Fruit fly (Drosophila melanogaster) whole organism, embryonic: Measurements from ENCODE around the gene Atu.
A peak's percentile ranks its signal among the peaks of the same experiment; 100 is the strongest.

Source experiments
- ATbp ChIP-seq: fragments of 200-800 bp; sonication (Bioruptor generic); optimal IDR thresholded peaks from 2 replicates; lab custom pipeline; 2017; ENCODE audit warnings: missing biosample characterization, mild to moderate bottlenecking, missing genetic modification characterization, missing genetic modification reagents
- C15 ChIP-seq: fragments of 200-800 bp; sonication (Bioruptor generic); IDR thresholded peaks from 3 replicates; pipeline ENCODE4 v1.3.6; 2022; ENCODE audit warnings: missing biosample characterization, missing genetic modification characterization
- CG10267 ChIP-seq: fragments of 200-800 bp; sonication (Bioruptor generic); optimal IDR thresholded peaks from 2 replicates; lab custom pipeline; 2018; ENCODE audit warnings: missing biosample characterization, mild to moderate bottlenecking, missing genetic modification characterization, moderate library complexity
- CG11504 ChIP-seq: fragments of 200-800 bp; sonication (Bioruptor generic); optimal IDR thresholded peaks from 3 replicates; lab custom pipeline; 2019; ENCODE audit warnings: missing biosample characterization, mild to moderate bottlenecking, missing genetic modification characterization, moderate library complexity
- CG13424 ChIP-seq: fragments of 200-800 bp; sonication (Bioruptor generic); optimal IDR thresholded peaks from 2 replicates; lab custom pipeline; 2019; ENCODE audit warnings: missing biosample characterization, mild to moderate bottlenecking, missing genetic modification characterization, moderate library complexity
- CG14441 ChIP-seq: fragments of 200-800 bp; sonication (Bioruptor generic); IDR thresholded peaks from 2 replicates; pipeline ENCODE4 v1.3.6; 2022; ENCODE audit warnings: missing biosample characterization, missing genetic modification characterization
- CG15011 ChIP-seq: fragments of 200-800 bp; sonication (Bioruptor generic); optimal IDR thresholded peaks from 3 replicates; lab custom pipeline; 2018; ENCODE audit warnings: missing biosample characterization, mild to moderate bottlenecking, missing genetic modification characterization
- CG16863 ChIP-seq: fragments of 200-800 bp; sonication (Bioruptor generic); optimal IDR thresholded peaks from 3 replicates; lab custom pipeline; 2016; ENCODE audit warnings: missing biosample characterization, missing genetic modification characterization
- CG17385 ChIP-seq: fragments of 200-800 bp; sonication (Bioruptor generic); optimal IDR thresholded peaks from 3 replicates; lab custom pipeline; 2018; ENCODE audit warnings: missing biosample characterization, mild to moderate bottlenecking, missing genetic modification characterization
- CG17568 ChIP-seq: fragments of 200-800 bp; sonication (Bioruptor generic); optimal IDR thresholded peaks from 2 replicates; lab custom pipeline; 2018; ENCODE audit warnings: missing biosample characterization, mild to moderate bottlenecking, missing genetic modification characterization, moderate library complexity
- CG2116 ChIP-seq: fragments of 200-800 bp; sonication (Bioruptor generic); optimal IDR thresholded peaks from 3 replicates; lab custom pipeline; 2018; ENCODE audit warnings: missing biosample characterization, mild to moderate bottlenecking, missing genetic modification characterization
- CG31224 ChIP-seq: fragments of 200-800 bp; sonication (Bioruptor generic); IDR thresholded peaks from 2 replicates; pipeline ENCODE4 v1.3.6; 2022; ENCODE audit warnings: missing biosample characterization, missing genetic modification characterization
- CG32532 ChIP-seq: fragments of 200-800 bp; sonication (Bioruptor generic); IDR thresholded peaks from 2 replicates; pipeline ENCODE4 v1.3.6; 2022; ENCODE audit warnings: missing biosample characterization, missing genetic modification characterization
- CG3407 ChIP-seq: fragments of 200-800 bp; sonication (Bioruptor generic); optimal IDR thresholded peaks from 2 replicates; lab custom pipeline; 2018; ENCODE audit warnings: missing biosample characterization, mild to moderate bottlenecking, missing genetic modification characterization
- CG4360 ChIP-seq: fragments of 200-800 bp; sonication (Bioruptor generic); IDR thresholded peaks from 2 replicates; pipeline ENCODE4 v1.3.6; 2022; ENCODE audit warnings: missing biosample characterization, missing genetic modification characterization
- CG4404 ChIP-seq: fragments of 200-800 bp; sonication (Bioruptor generic); IDR thresholded peaks from 2 replicates; pipeline ENCODE4 v1.3.6; 2022; ENCODE audit warnings: missing biosample characterization, missing genetic modification characterization
- CG4730 ChIP-seq: fragments of 200-800 bp; sonication (Bioruptor generic); IDR thresholded peaks from 2 replicates; pipeline ENCODE4 v1.3.6; 2022; ENCODE audit warnings: missing biosample characterization, missing genetic modification characterization
- CG7745 ChIP-seq: fragments of 200-800 bp; sonication (Bioruptor generic); optimal IDR thresholded peaks from 2 replicates; lab custom pipeline; 2018; ENCODE audit warnings: missing biosample characterization, mild to moderate bottlenecking, missing genetic modification characterization, moderate library complexity
- CG7839 ChIP-seq: fragments of 200-800 bp; sonication (Bioruptor generic); optimal IDR thresholded peaks from 3 replicates; lab custom pipeline; 2018; ENCODE audit warnings: missing biosample characterization, mild to moderate bottlenecking, missing genetic modification characterization, moderate library complexity
- CG8290 ChIP-seq, 3 experiments: fragments of 200-800 bp; sonication (Bioruptor generic); optimal IDR thresholded peaks; 2 replicates each; lab custom pipeline; 2016 to 2019; ENCODE audit warnings: missing biosample characterization in 3 of 3, missing genetic modification characterization in 3 of 3, mild to moderate bottlenecking in 2 of 3, moderate library complexity in 1 of 3
- Dip2 ChIP-seq: fragments of 200-800 bp; sonication (Bioruptor generic); IDR thresholded peaks from 2 replicates; pipeline ENCODE4 v1.3.6; 2022; ENCODE audit warnings: missing biosample characterization, missing genetic modification characterization
- E2f2 ChIP-seq: fragments of 200-800 bp; sonication (Bioruptor generic); IDR thresholded peaks from 2 replicates; pipeline ENCODE4 v1.3.6; 2022; ENCODE audit warnings: missing biosample characterization, missing genetic modification characterization
- Hmr ChIP-seq: fragments of 200-800 bp; sonication (Bioruptor generic); optimal IDR thresholded peaks from 3 replicates; lab custom pipeline; 2017; ENCODE audit warnings: mild to moderate bottlenecking, missing biosample characterization, missing genetic modification reagents, missing genetic modification characterization
- MESR4 ChIP-seq: fragments of 200-800 bp; sonication (Bioruptor generic); optimal IDR thresholded peaks from 2 replicates; lab custom pipeline; 2018; ENCODE audit warnings: missing biosample characterization, mild to moderate bottlenecking, missing genetic modification characterization, moderate library complexity
- Nf-YB ChIP-seq: fragments of 200-800 bp; sonication (Bioruptor generic); optimal IDR thresholded peaks from 3 replicates; lab custom pipeline; 2019; ENCODE audit warnings: missing biosample characterization, mild to moderate bottlenecking, missing genetic modification characterization, moderate library complexity
- Opbp ChIP-seq: fragments of 200-800 bp; sonication (Bioruptor generic); IDR thresholded peaks from 3 replicates; pipeline ENCODE4 v1.3.6; 2022; ENCODE audit warnings: missing biosample characterization, missing genetic modification characterization; ENCODE audit not compliant: partially characterized antibody
- Ptx1 ChIP-seq: fragments of 200-800 bp; sonication (Bioruptor generic); IDR thresholded peaks from 2 replicates; pipeline ENCODE4 v1.3.6; 2022; ENCODE audit warnings: missing biosample characterization, missing genetic modification characterization
- Rfx ChIP-seq: fragments of 200-800 bp; sonication (Bioruptor generic); IDR thresholded peaks from 2 replicates; pipeline ENCODE4 v1.3.6; 2022; ENCODE audit warnings: missing biosample characterization, missing genetic modification characterization
- YL-1 ChIP-seq: fragments of 200-800 bp; sonication (Bioruptor generic); optimal IDR thresholded peaks from 3 replicates; lab custom pipeline; 2017; ENCODE audit warnings: missing biosample characterization, mild to moderate bottlenecking, missing genetic modification characterization
- amos ChIP-seq: fragments of 200-800 bp; sonication (Bioruptor generic); IDR thresholded peaks from 2 replicates; pipeline ENCODE4 v1.3.6; 2022; ENCODE audit warnings: missing biosample characterization, missing genetic modification characterization; ENCODE audit not compliant: partially characterized antibody
- aop ChIP-seq: fragments of 200-800 bp; sonication (Bioruptor generic); IDR thresholded peaks from 2 replicates; pipeline ENCODE4 v1.3.6; 2022; ENCODE audit warnings: missing biosample characterization, missing genetic modification characterization
- bbx ChIP-seq: fragments of 200-800 bp; sonication (Bioruptor generic); IDR thresholded peaks from 2 replicates; pipeline ENCODE4 v1.3.6; 2022; ENCODE audit warnings: missing biosample characterization, missing genetic modification characterization; ENCODE audit not compliant: partially characterized antibody
- btn ChIP-seq: fragments of 200-800 bp; sonication (Bioruptor generic); optimal IDR thresholded peaks from 2 replicates; lab custom pipeline; 2016; ENCODE audit warnings: missing biosample characterization, missing genetic modification characterization
- cad ChIP-seq: fragments of >200 bp; optimal IDR thresholded peaks from 2 replicates; lab custom pipeline; 2017; ENCODE audit warnings: missing biosample characterization, missing genetic modification characterization
- cato ChIP-seq: fragments of 200-800 bp; sonication (Bioruptor generic); optimal IDR thresholded peaks from 2 replicates; lab custom pipeline; 2016; ENCODE audit warnings: missing biosample characterization, missing genetic modification characterization, borderline replicate concordance
- chif ChIP-seq, 2 experiments: fragments of 200-800 bp; sonication (Bioruptor generic); optimal IDR thresholded peaks; 3 replicates each; lab custom pipeline; 2016; ENCODE audit warnings: missing biosample characterization in 2 of 2, missing genetic modification characterization in 2 of 2
- dmrt11E ChIP-seq: fragments of 200-800 bp; sonication (Bioruptor generic); optimal IDR thresholded peaks from 3 replicates; lab custom pipeline; 2018; ENCODE audit warnings: missing biosample characterization, mild to moderate bottlenecking, missing genetic modification characterization, moderate library complexity
- emc ChIP-seq: fragments of 200-800 bp; sonication (Bioruptor generic); optimal IDR thresholded peaks from 2 replicates; lab custom pipeline; 2016; ENCODE audit warnings: missing biosample characterization, missing genetic modification characterization
- en ChIP-seq: fragments of 200-800 bp; sonication (Bioruptor generic); optimal IDR thresholded peaks from 2 replicates; lab custom pipeline; 2016; ENCODE audit warnings: missing biosample characterization, missing genetic modification characterization
- gro ChIP-seq: fragments of 200-800 bp; sonication (Bioruptor generic); optimal IDR thresholded peaks from 2 replicates; lab custom pipeline; 2016; ENCODE audit warnings: missing biosample characterization, missing genetic modification characterization
- hb ChIP-seq: fragments of 200-800 bp; sonication (Bioruptor generic); IDR thresholded peaks from 3 replicates; pipeline ENCODE4 v1.3.6; 2022; ENCODE audit warnings: missing biosample characterization, missing genetic modification characterization; ENCODE audit not compliant: partially characterized antibody
- hbn ChIP-seq: fragments of 200-800 bp; sonication (Bioruptor generic); IDR thresholded peaks from 2 replicates; pipeline ENCODE4 v1.3.6; 2022; ENCODE audit warnings: missing biosample characterization, missing genetic modification characterization; ENCODE audit not compliant: partially characterized antibody
- ind ChIP-seq: fragments of 200-800 bp; sonication (Bioruptor generic); optimal IDR thresholded peaks from 3 replicates; lab custom pipeline; 2016; ENCODE audit warnings: missing biosample characterization, missing genetic modification characterization
- inv ChIP-seq: fragments of 200-800 bp; sonication (Bioruptor generic); IDR thresholded peaks from 2 replicates; pipeline ENCODE4 v1.3.6; 2022; ENCODE audit warnings: missing biosample characterization, missing genetic modification characterization; ENCODE audit not compliant: partially characterized antibody
- psq ChIP-seq: fragments of 200-800 bp; sonication (Bioruptor generic); optimal IDR thresholded peaks from 2 replicates; lab custom pipeline; 2017; ENCODE audit warnings: missing biosample characterization, missing genetic modification characterization
- slbo ChIP-seq: fragments of 200-800 bp; sonication (Bioruptor generic); IDR thresholded peaks from 2 replicates; pipeline ENCODE4 v1.3.6; 2022; ENCODE audit warnings: missing biosample characterization, missing genetic modification characterization
- sr ChIP-seq: fragments of 200-800 bp; sonication (Bioruptor generic); IDR thresholded peaks from 3 replicates; pipeline ENCODE4 v1.3.6; 2022; ENCODE audit warnings: missing biosample characterization, missing genetic modification characterization
- ssp ChIP-seq: fragments of 200-800 bp; sonication (Bioruptor generic); IDR thresholded peaks from 2 replicates; pipeline ENCODE4 v1.3.6; 2022; ENCODE audit warnings: missing biosample characterization, missing genetic modification characterization
- tap ChIP-seq: fragments of 200-800 bp; optimal IDR thresholded peaks from 3 replicates; lab custom pipeline; 2019; ENCODE audit warnings: missing biosample characterization, mild to moderate bottlenecking, missing genetic modification characterization, moderate library complexity
- tio ChIP-seq: fragments of 200-800 bp; sonication (Bioruptor generic); optimal IDR thresholded peaks from 2 replicates; lab custom pipeline; 2017; ENCODE audit warnings: missing biosample characterization, missing genetic modification characterization, inconsistent platforms
- zfh1 ChIP-seq: fragments of 200-800 bp; sonication (Bioruptor generic); IDR thresholded peaks from 3 replicates; pipeline ENCODE4 v1.3.6; 2022; ENCODE audit warnings: missing biosample characterization, missing genetic modification characterization

The Atu gene

DNA sequence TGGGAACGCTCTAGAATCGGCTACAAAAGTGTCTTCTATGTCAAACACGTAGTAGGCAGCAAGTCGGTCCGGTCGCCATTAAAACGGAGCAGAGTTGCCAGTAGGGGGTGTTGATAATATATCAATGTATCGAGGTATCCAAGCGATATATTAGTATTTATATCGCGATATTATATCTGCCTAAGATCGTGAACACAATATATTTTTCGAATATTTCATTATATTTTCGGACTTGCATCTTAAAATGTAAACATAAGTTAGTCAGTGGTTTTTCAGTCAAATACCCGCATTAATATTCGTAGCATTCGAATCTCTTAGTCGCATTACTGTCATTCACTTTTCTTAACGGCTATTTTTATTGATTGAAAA, 46.7 kb downstream of the Atu start, which contains the start of gene CG2182 (continued):
- TF ChIP-seq Hmr = no peak
- TF ChIP-seq CG8290 (GFP tag; optimal IDR thresholded peaks at IDR 0.05; lab: Kevin White, UChicago) = no peak
- TF ChIP-seq CG8290 (tag; optimal IDR thresholded peaks at IDR 0.05; lab: Kevin White, UChicago) = peak; percentile 48 to 50
- TF ChIP-seq psq (GFP tag; lab: Kevin White, UChicago) = no peak
- no peak for TF ChIP-seq CG2116 (GFP tag; lab: Kevin White, UChicago)
- no peak for TF ChIP-seq CG4360 (GFP tag; lab: Robert Waterston, UW)
- TF ChIP-seq amos (GFP tag; lab: Robert Waterston, UW) = peak; percentile 86
- no peak for TF ChIP-seq Nf-YB (GFP tag; lab: Kevin White, UChicago)
- no peak; the same call in 1 of the 2 replicates for TF ChIP-seq CG4404 (GFP tag; lab: Robert Waterston, UW)
- TF ChIP-seq ssp (GFP tag; lab: Robert Waterston, UW) = no peak
- TF ChIP-seq CG13424 (tag; lab: Kevin White, UChicago) = no peak
- no peak for TF ChIP-seq ind (GFP tag; lab: Kevin White, UChicago)
- TF ChIP-seq hbn (GFP tag; lab: Robert Waterston, UW) = peak; percentile 14
- no peak for TF ChIP-seq en (GFP tag; lab: Kevin White, UChicago)
- TF ChIP-seq emc = no peak
- TF ChIP-seq CG32532 = no peak
- no peak for TF ChIP-seq CG16863 (GFP tag; lab: Kevin White, UChicago)
- TF ChIP-seq dmrt11E (tag; lab: Kevin White, UChicago) = no peak
- TF ChIP-seq YL-1 (GFP tag; lab: Kevin White, UChicago) = no peak
- no peak for TF ChIP-seq tap (tag; lab: Kevin White, UChicago)
- no peak for TF ChIP-seq Ptx1 (GFP tag; lab: Robert Waterston, UW)
- TF ChIP-seq gro = no peak
- TF ChIP-seq cad (GFP tag; lab: Kevin White, UChicago) = no peak
- no peak for TF ChIP-seq cato (GFP tag; lab: Kevin White, UChicago)
- no peak for TF ChIP-seq E2f2
- no peak for TF ChIP-seq CG10267 (tag; lab: Kevin White, UChicago)
- TF ChIP-seq bbx (GFP tag; lab: Robert Waterston, UW) = peak; percentile 90
- TF ChIP-seq slbo (GFP tag; lab: Robert Waterston, UW) = peak; percentile 23
- TF ChIP-seq hb (GFP tag; lab: Robert Waterston, UW) = peak; percentile 55
- no peak for TF ChIP-seq CG3407 (GFP tag; lab: Kevin White, UChicago)
- no peak for TF ChIP-seq ATbp (GFP tag; lab: Kevin White, UChicago)
- TF ChIP-seq MESR4 = no peak
- no peak for TF ChIP-seq sr (GFP tag; lab: Robert Waterston, UW)
- TF ChIP-seq CG14441 (GFP tag; lab: Robert Waterston, UW) = no peak
- no peak for TF ChIP-seq zfh1 (GFP tag; lab: Robert Waterston, UW)
- TF ChIP-seq tio (GFP tag; lab: Kevin White, UChicago) = no peak
- peak; percentile 62 for TF ChIP-seq inv
- TF ChIP-seq CG31224 (GFP tag; lab: Robert Waterston, UW) = no peak
- TF ChIP-seq chif (GFP tag; optimal IDR thresholded peaks at IDR 0.05; lab: Kevin White, UChicago) = no peak
- TF ChIP-seq CG7839 = no peak
- TF ChIP-seq CG11504 = no peak
- TF ChIP-seq CG17568 = no peak
- no peak for TF ChIP-seq aop
- TF ChIP-seq C15 = no peak
- no peak for TF ChIP-seq btn
- TF ChIP-seq Dip2 = no peak
- TF ChIP-seq CG17385 = no peak
- no peak for TF ChIP-seq CG7745 (tag; lab: Kevin White, UChicago)
- TF ChIP-seq CG4730 (GFP tag; lab: Robert Waterston, UW) = no peak
- no peak for TF ChIP-seq CG15011 (GFP tag; lab: Kevin White, UChicago)
- peak; percentile 52 for TF ChIP-seq Rfx (GFP tag; lab: Robert Waterston, UW)
- peak; percentile 92 for TF ChIP-seq Opbp (GFP tag; lab: Robert Waterston, UW)
